Worm (Caenorhabditis elegans) whole organism, L4 larva: ENCODE data around the gene F55G1.6.
"Not testable (repeated sequence)": the region's sequence is repeated elsewhere in the genome, so short reads cannot be mapped to it uniquely, and the experiment has no call there.

Experiments
- R02D3.7 ChIP-seq: fragments of 150-350 bp; sonication (generic microtip); optimal IDR thresholded peaks from 3 replicates; lab custom pipeline; 2014; ENCODE audit warnings: missing biosample characterization, missing genetic modification characterization
- Y48G9A.11 ChIP-seq: fragments of 200-800 bp; sonication (Bioruptor generic); IDR thresholded peaks from 2 replicates; pipeline ENCODE4 v1.3.6; 2022; ENCODE audit warnings: missing genetic modification reagents, missing genetic modification characterization, missing compliant biosample characterization
- aly-2 ChIP-seq: sonication (generic microtip); optimal IDR thresholded peaks from 2 replicates; lab custom pipeline; 2018; ENCODE audit warnings: missing biosample characterization, missing genetic modification characterization
- ama-1 ChIP-seq: fragments of 150-350 bp; optimal IDR thresholded peaks from 2 replicates; lab custom pipeline; 2014; ENCODE audit warnings: inconsistent platforms, mixed read lengths
- ceh-28 ChIP-seq: fragments of 150-350 bp; optimal IDR thresholded peaks from 2 replicates; lab custom pipeline; 2014; ENCODE audit warnings: missing biosample characterization, missing genetic modification reagents, missing genetic modification characterization
- ceh-32 ChIP-seq: sonication (generic microtip); optimal IDR thresholded peaks from 2 replicates; lab custom pipeline; 2016; ENCODE audit warnings: mild to moderate bottlenecking, missing genetic modification characterization, missing compliant biosample characterization; ENCODE audit not compliant: poor library complexity
- ceh-62 ChIP-seq: sonication (generic microtip); optimal IDR thresholded peaks from 2 replicates; lab custom pipeline; 2017; ENCODE audit warnings: missing biosample characterization, missing genetic modification characterization
- ceh-82 ChIP-seq: sonication (generic microtip); optimal IDR thresholded peaks from 2 replicates; lab custom pipeline; 2017; ENCODE audit warnings: missing biosample characterization, missing genetic modification characterization
- ces-1 ChIP-seq: fragments of 150-350 bp; sonication (generic microtip); optimal IDR thresholded peaks from 4 replicates; lab custom pipeline; 2014; ENCODE audit warnings: missing biosample characterization, missing genetic modification reagents, missing genetic modification characterization
- duxl-1 ChIP-seq: sonication (generic microtip); optimal IDR thresholded peaks from 2 replicates; lab custom pipeline; 2016; ENCODE audit warnings: mild to moderate bottlenecking, missing genetic modification characterization, moderate library complexity, missing compliant biosample characterization; ENCODE audit not compliant: poor library complexity
- egl-27 ChIP-seq: sonication (generic microtip); optimal IDR thresholded peaks from 3 replicates; lab custom pipeline; 2017; ENCODE audit warnings: missing biosample characterization, missing genetic modification reagents, missing genetic modification characterization
- egl-43 ChIP-seq: fragments of 200-800 bp; sonication (Bioruptor generic); IDR thresholded peaks from 2 replicates; pipeline ENCODE4 v1.3.6; 2022; ENCODE audit warnings: missing genetic modification reagents, missing genetic modification characterization, missing compliant biosample characterization
- fkh-10 ChIP-seq: fragments of 150-350 bp; optimal IDR thresholded peaks from 2 replicates; lab custom pipeline; 2014; ENCODE audit warnings: missing biosample characterization, missing genetic modification reagents, missing genetic modification characterization
- hlh-11 ChIP-seq: fragments of 200-800 bp; sonication (Bioruptor generic); optimal IDR thresholded peaks from 2 replicates; lab custom pipeline; 2018; ENCODE audit warnings: mild to moderate bottlenecking, missing genetic modification characterization, missing compliant biosample characterization
- lim-7 ChIP-seq: fragments of 200-800 bp; sonication (Bioruptor generic); IDR thresholded peaks from 2 replicates; pipeline ENCODE4 v1.3.6; 2022; ENCODE audit warnings: missing genetic modification characterization, missing compliant biosample characterization
- mdl-1 ChIP-seq, 2 experiments: fragments of 150-350 bp in 1 of 2; sonication (generic microtip) in 1 of 2; optimal IDR thresholded peaks; 2 replicates each; lab custom pipeline; 2014 to 2017; ENCODE audit warnings: missing biosample characterization in 2 of 2, missing genetic modification characterization in 2 of 2
- mdt-29 ChIP-seq: fragments of 200-800 bp; sonication (Bioruptor generic); IDR thresholded peaks from 2 replicates; pipeline ENCODE4 v1.3.6; 2022; ENCODE audit warnings: missing genetic modification reagents, missing genetic modification characterization, missing compliant biosample characterization
- mep-1 ChIP-seq: fragments of 150-350 bp; sonication (generic microtip); optimal IDR thresholded peaks from 3 replicates; lab custom pipeline; 2014; ENCODE audit warnings: missing biosample characterization, missing genetic modification characterization
- nhr-10 ChIP-seq: fragments of 150-350 bp; optimal IDR thresholded peaks from 2 replicates; lab custom pipeline; 2014; ENCODE audit warnings: missing biosample characterization, missing genetic modification characterization
- nhr-11 ChIP-seq: fragments of 150-350 bp; optimal IDR thresholded peaks from 2 replicates; lab custom pipeline; 2014; ENCODE audit warnings: missing biosample characterization, missing genetic modification characterization
- nhr-28 ChIP-seq: fragments of 150-350 bp; optimal IDR thresholded peaks from 2 replicates; lab custom pipeline; 2014; ENCODE audit warnings: missing biosample characterization, missing genetic modification characterization
- nhr-76 ChIP-seq: fragments of 150-350 bp; optimal IDR thresholded peaks from 2 replicates; lab custom pipeline; 2014; ENCODE audit warnings: missing biosample characterization, missing genetic modification characterization
- pha-4 ChIP-seq, 2 experiments: fragments of 150-350 bp in 1 of 2; fragments of 200-800 bp in 1 of 2; sonication (Bioruptor generic) in 1 of 2; IDR thresholded peaks in 1 of 2; optimal IDR thresholded peaks in 1 of 2; 2 replicates each; pipeline versions ENCODE4 v1.3.6 to Lab custom; 2014 to 2022; ENCODE audit warnings: missing genetic modification characterization in 2 of 2, missing genetic modification reagents in 2 of 2, missing biosample characterization in 1 of 2, missing compliant biosample characterization in 1 of 2
- php-3 ChIP-seq: fragments of 200-800 bp; sonication (Bioruptor generic); IDR thresholded peaks from 2 replicates; pipeline ENCODE4 v1.3.6; 2022; ENCODE audit warnings: missing genetic modification reagents, missing genetic modification characterization, missing compliant biosample characterization
- set-16 ChIP-seq: fragments of 200-800 bp; sonication (Bioruptor generic); IDR thresholded peaks from 2 replicates; pipeline ENCODE4 v1.3.6; 2022; ENCODE audit warnings: missing genetic modification reagents, missing genetic modification characterization, missing compliant biosample characterization
- snpc-1.2 ChIP-seq: fragments of 200-800 bp; sonication (Bioruptor generic); IDR thresholded peaks from 2 replicates; pipeline ENCODE4 v1.3.6; 2022; ENCODE audit warnings: missing genetic modification reagents, missing genetic modification characterization, missing compliant biosample characterization
- tra-1 ChIP-seq: fragments of 200-800 bp; sonication (Bioruptor generic); IDR thresholded peaks from 2 replicates; pipeline ENCODE4 v1.3.6; 2022; ENCODE audit warnings: missing genetic modification reagents, missing genetic modification characterization, missing compliant biosample characterization
- unc-62 ChIP-seq, 3 experiments: fragments of 150-350 bp in 1 of 3; sonication (generic microtip); optimal IDR thresholded peaks in 2 of 3; peaks in 1 of 3; 1 replicate in 1 of 3; 2 replicates in 2 of 3; lab custom pipeline; 2014 to 2017; ENCODE audit warnings: missing biosample characterization in 3 of 3, missing genetic modification characterization in 3 of 3, missing genetic modification reagents in 3 of 3, missing genotype in 1 of 3

Gene F55G1.6

DNA sequence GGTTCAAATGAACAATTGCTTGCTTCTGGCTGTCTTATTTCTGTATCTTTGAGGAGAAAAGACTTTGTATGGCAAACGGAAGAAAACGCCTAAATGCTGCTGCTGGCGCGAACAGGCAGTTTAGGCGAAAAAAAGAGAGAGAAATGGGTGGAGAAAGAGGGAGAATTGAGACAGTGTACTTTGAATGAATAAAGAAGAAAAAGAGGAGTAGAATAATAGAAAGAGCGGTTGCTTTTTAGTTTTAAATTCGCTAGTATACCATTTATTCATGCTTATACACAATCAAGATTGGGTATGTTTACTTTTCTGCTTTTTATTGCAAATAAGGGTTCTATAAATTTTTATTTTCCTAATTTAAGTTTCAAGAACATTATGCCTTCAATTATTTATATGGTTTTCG is 33.9 kb upstream of the F55G1.6 start:
- TF ChIP-seq unc-62 (GFP tag; optimal IDR thresholded peaks at IDR 0.05 in 1 of 2; lab: Kevin White, UChicago) (peak in 1 of 2 experiments; percentile 92), unc-62 (tag; optimal IDR thresholded peaks at IDR 0.05; lab: Kevin White, UChicago) (no peak), mdt-29 (GFP tag; lab: Robert Waterston, UW) (no peak)

DNA sequence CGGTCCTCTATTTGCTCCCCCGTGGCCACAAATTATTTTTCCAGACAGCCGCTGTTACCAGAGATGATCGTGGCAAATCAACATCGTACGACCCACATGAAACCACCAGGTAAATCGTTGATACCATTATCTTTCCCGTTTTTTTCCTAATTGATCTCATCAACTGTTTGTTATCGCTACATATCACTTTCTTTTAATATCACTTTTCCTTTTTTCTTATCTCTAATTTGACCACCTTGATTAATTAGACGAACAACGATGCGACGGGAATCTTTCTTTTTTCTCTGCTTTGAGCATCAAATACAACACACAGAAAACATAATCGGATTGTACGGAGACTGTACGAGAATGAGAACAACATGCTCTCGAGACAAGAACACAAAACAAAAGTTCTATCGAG is 33.1 kb upstream of the F55G1.6 start:
- TF ChIP-seq nhr-28 (tag; lab: Kevin White, UChicago) (peak; percentile 66), ces-1 (GFP tag; lab: Kevin White, UChicago) (no peak), egl-27 (tag; lab: Kevin White, UChicago) (no peak), hlh-11 (tag; lab: Kevin White, UChicago) (peak; percentile 3)
- TF ChIP-seq, all 104 proteins: peak for 2

DNA sequence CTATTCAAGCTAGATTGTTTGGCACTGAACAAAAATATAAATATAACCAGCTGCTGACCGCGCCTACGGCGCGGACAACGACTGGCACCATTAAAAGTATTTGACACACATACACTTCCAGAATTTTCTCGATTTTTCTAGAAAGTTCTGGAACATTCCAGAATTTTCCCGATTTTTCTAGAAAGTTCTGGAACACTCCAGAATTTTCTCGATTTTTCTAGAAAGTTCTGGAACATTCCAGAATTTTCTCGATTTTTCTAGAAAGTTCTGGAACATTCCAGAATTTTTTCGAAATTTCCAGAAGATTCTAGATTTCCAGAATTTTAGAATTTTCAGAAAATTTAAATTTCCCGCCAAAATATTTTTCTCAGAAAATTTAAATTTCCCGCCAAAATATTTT is 32.3 kb upstream of the F55G1.6 start:
- peak; percentile 73 for TF ChIP-seq lim-7 (GFP tag; lab: Robert Waterston, UW)
- peak; percentile 12; the same call in 1 of the 2 replicates for TF ChIP-seq pha-4 (GFP tag; IDR thresholded peaks at IDR 0.05; lab: Robert Waterston, UW)
- TF ChIP-seq pha-4 (tag; optimal IDR thresholded peaks at IDR 0.05; lab: Kevin White, UChicago) = not testable (repeated sequence)
- TF ChIP-seq Y48G9A.11 (GFP tag; lab: Robert Waterston, UW) = 0 out of 2 replicates have a peak, but pooled peaks have one; percentile 36
- 0 out of 2 replicates have a peak, but pooled peaks have one; percentile 28 for TF ChIP-seq tra-1 (GFP tag; lab: Robert Waterston, UW)
- 0 out of 2 replicates have a peak, but pooled peaks have one; percentile 22 for TF ChIP-seq snpc-1.2 (GFP tag; lab: Robert Waterston, UW)

ce11 chrIV:7445236-7445635 is 28.1 kb upstream of the F55G1.6 start, which contains the start of gene valv-1:
TSS of gene valv-1 (minus strand) at chrIV:7445336.
- TF ChIP-seq mdt-29 (GFP tag; lab: Robert Waterston, UW) (no peak), mep-1 (tag; lab: Kevin White, UChicago) (no peak), unc-62 (GFP tag; optimal IDR thresholded peaks at IDR 0.05 in 1 of 2; lab: Kevin White, UChicago) (peak in 1 of 2 experiments; percentile 51), unc-62 (tag; optimal IDR thresholded peaks at IDR 0.05; lab: Kevin White, UChicago) (no peak), egl-43 (GFP tag; lab: Robert Waterston, UW) (no peak), duxl-1 (no peak), set-16 (no peak)

ce11 chrIV:7445995-7446394 is 27.3 kb upstream of the F55G1.6 start, which contains the start of gene B0496.1:
TSS of gene B0496.1 (plus strand) at chrIV:7446295.
- TF ChIP-seq ama-1 (lab: Kevin White, UChicago) = no peak
- TF ChIP-seq duxl-1 = no peak

ce11 chrIV:7447556-7447955 is 25.8 kb upstream of the F55G1.6 start, which contains the start of gene B0496.2:
TSS of gene B0496.2 (plus strand) at chrIV:7447856.
- TF ChIP-seq fkh-10 (no peak), nhr-76 (tag; lab: Kevin White, UChicago) (no peak), ceh-82 (no peak), nhr-11 (tag; lab: Kevin White, UChicago) (no peak), R02D3.7 (tag; lab: Kevin White, UChicago) (no peak), aly-2 (tag; lab: Kevin White, UChicago) (no peak), ceh-62 (no peak), ceh-28 (no peak), nhr-10 (tag; lab: Kevin White, UChicago) (no peak), mdl-1 (tag; optimal IDR thresholded peaks at IDR 0.05; lab: Kevin White, UChicago) (no peak)

ce11 chrIV:7451345-7451744 is 22.0 kb upstream of the F55G1.6 start, which contains the start of gene tes-1:
TSS of gene tes-1 (minus strand) at chrIV:7451445.
- no peak for TF ChIP-seq ceh-32 (tag; lab: Kevin White, UChicago)
- TF ChIP-seq php-3 (GFP tag; lab: Robert Waterston, UW) = 0 out of 2 replicates have a peak, but pooled peaks have one; percentile 26
